Worm (Caenorhabditis elegans): ENCODE measurements around the gene fip-3.

DNA sequence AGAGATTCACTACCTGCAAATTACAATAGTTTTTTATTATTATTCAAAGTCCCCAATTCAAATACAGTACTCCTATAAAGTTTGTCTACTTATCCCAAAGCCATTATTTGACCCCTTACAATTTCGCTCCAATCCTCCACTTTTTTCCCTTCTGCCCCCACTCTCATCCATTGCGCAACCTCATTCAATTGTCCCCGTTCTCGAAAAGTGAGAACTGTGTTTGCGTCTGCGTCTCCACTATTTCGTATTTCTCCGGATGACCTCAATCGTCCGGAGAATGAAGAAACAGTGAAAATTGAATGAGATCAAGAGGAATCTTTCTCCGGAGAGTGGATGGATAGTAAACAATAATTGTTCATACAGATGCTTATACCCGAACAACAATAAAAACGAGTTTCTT is 7.4 kb upstream of the fip-3 start:
- TF ChIP-seq snpc-4 (tag; optimal IDR thresholded peaks at IDR 0.05) (no peak), unc-62 (GFP tag; optimal IDR thresholded peaks at IDR 0.05) (no peak), nhr-25 (tag; optimal IDR thresholded peaks at IDR 0.05) (no peak), lin-39 (tag; optimal IDR thresholded peaks at IDR 0.05) (no peak), nhr-77 (tag; optimal IDR thresholded peaks at IDR 0.05) (no peak), zag-1 (tag; optimal IDR thresholded peaks at IDR 0.05) (no peak), fkh-2 (tag; optimal IDR thresholded peaks at IDR 0.05) (no peak)
